Fruit fly (Drosophila melanogaster): ENCODE results near the gene CG42354.

CG42354 gene

dm6 chrX:16140603-16141002 lies 35.9 kb upstream of the CG42354 start (continued):
- TF ChIP-seq MESR4 (GFP tag; optimal IDR thresholded peaks at IDR 0.05) = no peak
- TF ChIP-seq CG1647 (GFP tag; optimal IDR thresholded peaks at IDR 0.05) = no peak
- TF ChIP-seq Aef1 (GFP tag; IDR thresholded peaks at IDR 0.05) = peak; percentile 28; the same call in 1 of the 3 replicates
- TF ChIP-seq CG7839 (tag; optimal IDR thresholded peaks at IDR 0.05) = peak; percentile 82
- TF ChIP-seq CG13894 (tag; optimal IDR thresholded peaks at IDR 0.05) = no peak
- TF ChIP-seq CG10321 (GFP tag; IDR thresholded peaks at IDR 0.05) = no peak
- no peak for TF ChIP-seq sr (GFP tag; IDR thresholded peaks at IDR 0.05)
- peak; percentile 80 for TF ChIP-seq CG9437 (GFP tag; optimal IDR thresholded peaks at IDR 0.05)
- TF ChIP-seq CG10565 (GFP tag; optimal IDR thresholded peaks at IDR 0.05) = no peak
- TF ChIP-seq chinmo (GFP tag; IDR thresholded peaks at IDR 0.05; ENCODE audit: partially characterized antibody) = no peak
- TF ChIP-seq CG1602 (GFP tag; optimal IDR thresholded peaks at IDR 0.05) = peak; percentile 59
- TF ChIP-seq CG8944 (GFP tag; optimal IDR thresholded peaks at IDR 0.05) = peak; percentile 25
- no peak for TF ChIP-seq slou (GFP tag; optimal IDR thresholded peaks at IDR 0.05)
- no peak for TF ChIP-seq CG18011 (GFP tag; optimal IDR thresholded peaks at IDR 0.05)
- no peak for TF ChIP-seq CkIIα-i1 (GFP tag; IDR thresholded peaks at IDR 0.05)
- no peak for TF ChIP-seq pb (GFP tag; optimal IDR thresholded peaks at IDR 0.05)
- TF ChIP-seq Chrac-16 (GFP tag; optimal IDR thresholded peaks at IDR 0.05) = peak; percentile 44
- no peak for TF ChIP-seq TFAM (GFP tag; optimal IDR thresholded peaks at IDR 0.05)
- no peak for TF ChIP-seq z (GFP tag; IDR thresholded peaks at IDR 0.05)
- no peak for TF ChIP-seq GATAe (GFP tag; conservative IDR thresholded peaks at IDR 0.05)
- TF ChIP-seq NK7.1 (GFP tag; optimal IDR thresholded peaks at IDR 0.05) = peak; percentile 24
- peak; percentile 1 for TF ChIP-seq Sry-δ (GFP tag; optimal IDR thresholded peaks at IDR 0.05)
- TF ChIP-seq Usf (GFP tag; optimal IDR thresholded peaks at IDR 0.05) = peak; percentile 32
- no peak for TF ChIP-seq CG10959 (GFP tag; IDR thresholded peaks at IDR 0.05)
- TF ChIP-seq twi (tag; optimal IDR thresholded peaks at IDR 0.05) = peak; percentile 28
- TF ChIP-seq CG16779 (GFP tag; IDR thresholded peaks at IDR 0.05) = no peak
- TF ChIP-seq Ada2b (GFP tag; IDR thresholded peaks at IDR 0.05) = peak; percentile 30; the same call in 1 of the 2 replicates
- TF ChIP-seq CG3163 (GFP tag; optimal IDR thresholded peaks at IDR 0.05) = no peak
- no peak for TF ChIP-seq Ravus (GFP tag; IDR thresholded peaks at IDR 0.05)
- no peak for TF ChIP-seq ara (GFP tag; IDR thresholded peaks at IDR 0.05)
- TF ChIP-seq toy (GFP tag; IDR thresholded peaks at IDR 0.05) = no peak
- TF ChIP-seq CG18764 (GFP tag; optimal IDR thresholded peaks at IDR 0.05) = no peak
- TF ChIP-seq CG14710 (tag; optimal IDR thresholded peaks at IDR 0.05) = peak; percentile 82
- TF ChIP-seq HLHmδ (GFP tag; optimal IDR thresholded peaks at IDR 0.05) = no peak
- peak; percentile 63 to 76 for TF ChIP-seq bsh (GFP tag; optimal IDR thresholded peaks at IDR 0.05)
- TF ChIP-seq cad (GFP tag; optimal IDR thresholded peaks at IDR 0.05) = no peak
- peak; percentile 13; the same call in 1 of the 2 replicates for TF ChIP-seq NFAT (GFP tag; IDR thresholded peaks at IDR 0.05)
- TF ChIP-seq br (optimal IDR thresholded peaks at IDR 0.05) = no peak
- TF ChIP-seq Kr (GFP tag; optimal IDR thresholded peaks at IDR 0.05) = no peak
- peak; percentile 9 for TF ChIP-seq Dad (GFP tag; optimal IDR thresholded peaks at IDR 0.05)
- peak; percentile 79 for TF ChIP-seq CG9727 (GFP tag; optimal IDR thresholded peaks at IDR 0.05)
- peak; percentile 55 for TF ChIP-seq Xbp1 (GFP tag; optimal IDR thresholded peaks at IDR 0.05)
- TF ChIP-seq cato (GFP tag; optimal IDR thresholded peaks at IDR 0.05; ENCODE audit: borderline replicate concordance) = no peak
- TF ChIP-seq gt (GFP tag; IDR thresholded peaks at IDR 0.05) = no peak
- peak; percentile 73 for TF ChIP-seq fd96Cb (tag; optimal IDR thresholded peaks at IDR 0.05)
- TF ChIP-seq Hr39 (optimal IDR thresholded peaks at IDR 0.05) = no peak
- peak; percentile 85 for TF ChIP-seq gem (tag; optimal IDR thresholded peaks at IDR 0.05)
- no peak for TF ChIP-seq Poxn (GFP tag; IDR thresholded peaks at IDR 0.05)
- peak; percentile 60 for TF ChIP-seq HHEX (GFP tag; optimal IDR thresholded peaks at IDR 0.05)
- peak; percentile 58 for TF ChIP-seq ATbp (GFP tag; optimal IDR thresholded peaks at IDR 0.05)
- TF ChIP-seq Med (GFP tag) = peak; percentile 78
- peak; percentile 72 for TF ChIP-seq CG15269 (tag; optimal IDR thresholded peaks at IDR 0.05)
- no peak for TF ChIP-seq CG9876 (GFP tag; optimal IDR thresholded peaks at IDR 0.05)
